Fruit fly (Drosophila melanogaster): ENCODE results near the gene CG3795.
A peak's percentile ranks its signal among the peaks of the same experiment; 100 is the strongest.

The CG3795 gene

dm6 chrX:1710082-1710481 is at the start of gene CG3795:
Gene CG3795 (minus strand): TSS chrX:1710182.
- no peak for TF ChIP-seq spab (GFP tag; optimal IDR thresholded peaks at IDR 0.05)
- TF ChIP-seq eg (GFP tag; IDR thresholded peaks at IDR 0.05) = no peak
- TF ChIP-seq Lpt (GFP tag; optimal IDR thresholded peaks at IDR 0.05) = no peak
- no peak for TF ChIP-seq net (GFP tag; optimal IDR thresholded peaks at IDR 0.05)
- TF ChIP-seq cyc (GFP tag; optimal IDR thresholded peaks at IDR 0.05) = no peak
- TF ChIP-seq Hr38 (GFP tag; optimal IDR thresholded peaks at IDR 0.05) = no peak
- no peak for TF ChIP-seq Ets21C (GFP tag; optimal IDR thresholded peaks at IDR 0.05)

dm6 chrX:1753938-1754566 is 44.1 kb upstream of the CG3795 start, which contains the start of gene Scgdelta:
Gene Scgdelta (minus strand): TSS chrX:1754065.
- TF ChIP-seq achi (GFP tag; optimal IDR thresholded peaks at IDR 0.05) (no peak), CG6808 (GFP tag; optimal IDR thresholded peaks at IDR 0.05) (no peak), CG15336 (GFP tag; IDR thresholded peaks at IDR 0.05) (no peak), CG6792 (GFP tag; optimal IDR thresholded peaks at IDR 0.05) (no peak), CG6163 (GFP tag; IDR thresholded peaks at IDR 0.05) (no peak), cyc (GFP tag; optimal IDR thresholded peaks at IDR 0.05) (no peak), pdm3 (GFP tag; optimal IDR thresholded peaks at IDR 0.05) (no peak), CG8119 (GFP tag; IDR thresholded peaks at IDR 0.05) (no peak)

dm6 chrX:1735083-1735482 is 25.1 kb upstream of the CG3795 start:
- TF ChIP-seq CG6854 (GFP tag; optimal IDR thresholded peaks at IDR 0.05) (no peak), esn (GFP tag; optimal IDR thresholded peaks at IDR 0.05) (no peak), CG34406 (GFP tag; optimal IDR thresholded peaks at IDR 0.05) (no peak), CG8632 (GFP tag; optimal IDR thresholded peaks at IDR 0.05) (no peak), Ets21C (GFP tag; optimal IDR thresholded peaks at IDR 0.05) (no peak)

dm6 chrX:1714874-1715273 is 4.9 kb upstream of the CG3795 start:
- TF ChIP-seq OdsH (GFP tag; optimal IDR thresholded peaks at IDR 0.05) (no peak), CG11902 (GFP tag; optimal IDR thresholded peaks at IDR 0.05) (no peak), lz (GFP tag; optimal IDR thresholded peaks at IDR 0.05) (no peak), CG8319 (GFP tag; optimal IDR thresholded peaks at IDR 0.05) (no peak), cyc (GFP tag; optimal IDR thresholded peaks at IDR 0.05) (no peak), Smox (GFP tag; optimal IDR thresholded peaks at IDR 0.05) (no peak), CG3919 (GFP tag; optimal IDR thresholded peaks at IDR 0.05) (no peak), net (GFP tag; optimal IDR thresholded peaks at IDR 0.05) (no peak), dac (GFP tag; optimal IDR thresholded peaks at IDR 0.05) (no peak), CG6854 (GFP tag; optimal IDR thresholded peaks at IDR 0.05) (no peak), Eip78C (GFP tag) (no peak)

- no peak for TF ChIP-seq pdm3 (GFP tag; optimal IDR thresholded peaks at IDR 0.05)
- no peak for TF ChIP-seq CG11902 (GFP tag; optimal IDR thresholded peaks at IDR 0.05)
- no peak for TF ChIP-seq CG8632 (GFP tag; optimal IDR thresholded peaks at IDR 0.05)
- peak; percentile 42 for TF ChIP-seq spab (GFP tag; optimal IDR thresholded peaks at IDR 0.05)
- TF ChIP-seq Eip75B (GFP tag; optimal IDR thresholded peaks at IDR 0.05) = peak; percentile 27
- TF ChIP-seq fd59A (GFP tag; optimal IDR thresholded peaks at IDR 0.05) = no peak
- TF ChIP-seq CG1621 (tag; optimal IDR thresholded peaks at IDR 0.05) = no peak
- no peak for TF ChIP-seq CG7368 (GFP tag; optimal IDR thresholded peaks at IDR 0.05)
- TF ChIP-seq CG10669 (GFP tag; optimal IDR thresholded peaks at IDR 0.05) = peak; percentile 39
- 0 out of 2 replicates have a peak, but pooled peaks have one; percentile 9 for TF ChIP-seq CG15336 (GFP tag; IDR thresholded peaks at IDR 0.05)
- peak; percentile 55 for TF ChIP-seq svp (GFP tag)
- peak; percentile 50 for TF ChIP-seq Ets96B (tag; optimal IDR thresholded peaks at IDR 0.05)
- TF ChIP-seq CG32006 (GFP tag; optimal IDR thresholded peaks at IDR 0.05) = no peak
- TF ChIP-seq topi (GFP tag; optimal IDR thresholded peaks at IDR 0.05) = peak; percentile 32
- peak; percentile 4 for TF ChIP-seq cyc (GFP tag; optimal IDR thresholded peaks at IDR 0.05)
- no peak for TF ChIP-seq CG6276 (GFP tag; optimal IDR thresholded peaks at IDR 0.05)
- TF ChIP-seq CG34406 (GFP tag; optimal IDR thresholded peaks at IDR 0.05) = no peak
- peak; percentile 16 for TF ChIP-seq Eip78C (GFP tag)
- no peak for TF ChIP-seq Hr4 (GFP tag; optimal IDR thresholded peaks at IDR 0.05)
- TF ChIP-seq CG8119 (GFP tag; IDR thresholded peaks at IDR 0.05) = no peak
- peak; percentile 50 for TF ChIP-seq CG6808 (GFP tag; optimal IDR thresholded peaks at IDR 0.05)
- no peak for TF ChIP-seq lz (GFP tag; optimal IDR thresholded peaks at IDR 0.05)
These were observed 4.1 kb downstream of the CG3795 start for dm6 chrX:1705929-1706328.
